Worm (Caenorhabditis elegans): Measurements from ENCODE around the gene F07G11.2.
"Not testable (repeated sequence)": the region's sequence is repeated elsewhere in the genome, so short reads cannot be mapped to it uniquely, and the experiment has no call there.

DNA sequence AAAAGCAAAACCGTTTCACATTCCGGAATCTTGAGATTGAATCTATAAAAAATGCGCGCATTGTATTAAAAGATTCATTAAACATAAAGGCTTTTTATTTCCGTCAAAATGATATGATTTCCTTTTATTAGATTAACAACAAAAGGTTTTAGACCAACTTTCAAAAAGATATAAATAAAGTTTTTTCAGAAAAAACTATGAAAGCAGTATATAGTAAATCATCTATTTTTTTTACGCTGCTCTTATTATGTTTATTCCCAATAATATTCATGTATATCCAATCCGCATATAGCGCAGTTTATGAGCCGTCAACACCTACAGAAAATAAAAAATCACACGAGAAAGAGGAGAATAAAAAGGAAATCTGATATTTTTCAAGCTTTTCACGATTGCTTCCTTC, at the start of gene F07G11.2:
- TF ChIP-seq nfya-1 (tag; optimal IDR thresholded peaks at IDR 0.05); tbx-2 (tag; optimal IDR thresholded peaks at IDR 0.05); K09A11.1 (tag; optimal IDR thresholded peaks at IDR 0.05; ENCODE audit: insufficient read depth): not testable (repeated sequence)
